Worm (Caenorhabditis elegans) whole organism, L1 larva: ENCODE measurements around the gene tbc-20.

Experiments used
- ceh-8 ChIP-seq: fragments of 200-800 bp; sonication (Bioruptor generic); optimal IDR thresholded peaks from 2 replicates; lab custom pipeline; 2018; ENCODE audit warnings: mild to moderate bottlenecking, missing genetic modification characterization, moderate library complexity, missing compliant biosample characterization
- lin-13 ChIP-seq: fragments of 150-350 bp; optimal IDR thresholded peaks from 2 replicates; lab custom pipeline; 2014; ENCODE audit warnings: missing biosample characterization, missing genetic modification reagents, missing genetic modification characterization
- lin-14 ChIP-seq: fragments of 200-800 bp; sonication (Bioruptor generic); optimal IDR thresholded peaks from 2 replicates; lab custom pipeline; 2018; ENCODE audit warnings: mild to moderate bottlenecking, missing genetic modification characterization, moderate library complexity, missing compliant biosample characterization
- lin-39 ChIP-seq: fragments of 150-350 bp; optimal IDR thresholded peaks from 2 replicates; lab custom pipeline; 2014; ENCODE audit warnings: missing biosample characterization, missing genetic modification reagents, missing genetic modification characterization
- nhr-11 ChIP-seq: fragments of 150-350 bp; optimal IDR thresholded peaks from 2 replicates; lab custom pipeline; 2014; ENCODE audit warnings: missing biosample characterization, missing genetic modification characterization
- skn-1 ChIP-seq: fragments of 150-350 bp; optimal IDR thresholded peaks from 2 replicates; lab custom pipeline; 2014; ENCODE audit warnings: missing biosample characterization, missing genetic modification characterization
- unc-62 ChIP-seq: fragments of 150-350 bp; optimal IDR thresholded peaks from 2 replicates; lab custom pipeline; 2014; ENCODE audit warnings: missing biosample characterization, missing genetic modification reagents, missing genetic modification characterization
- zag-1 ChIP-seq: fragments of 150-350 bp; optimal IDR thresholded peaks from 2 replicates; lab custom pipeline; 2014; ENCODE audit warnings: missing biosample characterization, missing genetic modification characterization

DNA sequence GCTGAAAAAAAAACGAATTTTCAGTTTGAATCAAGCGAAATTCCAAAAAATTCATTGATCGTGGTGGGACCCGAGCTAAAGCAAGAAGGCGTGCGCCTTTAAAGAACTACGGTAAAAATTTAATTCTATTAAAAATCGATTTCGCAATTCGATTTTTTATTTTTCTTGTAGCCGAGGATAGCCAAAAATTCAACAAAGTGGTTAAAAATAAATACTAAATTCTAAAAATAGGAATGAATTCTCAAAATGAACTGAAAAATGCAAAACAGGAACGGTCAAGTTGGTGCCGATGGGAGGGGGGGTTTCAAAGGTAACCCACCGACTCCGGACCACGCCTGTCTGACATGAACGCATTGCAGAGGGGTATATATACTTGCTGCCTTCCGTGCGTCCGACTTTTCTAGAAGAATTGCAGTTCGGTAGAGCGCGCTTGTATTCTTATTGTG, 2.8 kb downstream of the tbc-20 start:
- TF ChIP-seq unc-62 (no peak), lin-39 (tag; lab: Kevin White, UChicago) (no peak), skn-1 (peak; percentile 26), lin-13 (GFP tag; lab: Kevin White, UChicago) (no peak), nhr-11 (no peak), zag-1 (no peak), ceh-8 (GFP tag; lab: Kevin White, UChicago) (no peak), lin-14 (GFP tag; lab: Kevin White, UChicago) (peak; percentile 34)
